Fruit fly (Drosophila melanogaster) whole organism, embryonic: Measurements from ENCODE around the gene CG46460.

Experiments used
- Asciz ChIP-seq: fragments of 200-800 bp; sonication (Bioruptor generic); optimal IDR thresholded peaks from 2 replicates; lab custom pipeline; 2017; ENCODE audit warnings: missing biosample characterization, mild to moderate bottlenecking, missing genetic modification characterization, missing genetic modification reagents
- Awh ChIP-seq: fragments of 200-800 bp; sonication (Bioruptor generic); IDR thresholded peaks from 2 replicates; pipeline ENCODE4, ENCODE4 v1.3.6; 2022; ENCODE audit warnings: missing biosample characterization, missing genetic modification characterization
- Blimp-1 ChIP-seq: fragments of 200-800 bp; sonication (Bioruptor generic); optimal IDR thresholded peaks from 3 replicates; lab custom pipeline; 2018; ENCODE audit warnings: missing biosample characterization, missing genetic modification characterization, mild to moderate bottlenecking, moderate library complexity, missing genetic modification reagents
- CG10543 ChIP-seq: fragments of 200-800 bp; sonication (Bioruptor generic); optimal IDR thresholded peaks from 3 replicates; lab custom pipeline; 2017; ENCODE audit warnings: missing biosample characterization, mild to moderate bottlenecking, missing genetic modification characterization, moderate library complexity
- CG11093 ChIP-seq: fragments of 200-800 bp; sonication (Bioruptor generic); IDR thresholded peaks from 3 replicates; pipeline ENCODE4 v1.3.6; 2022; ENCODE audit warnings: missing biosample characterization, missing genetic modification characterization
- CG11696 ChIP-seq: fragments of 200-800 bp; sonication (Bioruptor generic); IDR thresholded peaks from 2 replicates; pipeline ENCODE4 v1.3.6; 2022; ENCODE audit warnings: missing biosample characterization, missing genetic modification characterization
- CG13775 ChIP-seq: fragments of 200-800 bp; sonication (Bioruptor generic); optimal IDR thresholded peaks from 3 replicates; lab custom pipeline; 2017; ENCODE audit warnings: missing biosample characterization, mild to moderate bottlenecking, missing genetic modification characterization
- CG15696 ChIP-seq: fragments of 200-800 bp; sonication (Bioruptor generic); optimal IDR thresholded peaks from 2 replicates; lab custom pipeline; 2019; ENCODE audit warnings: missing biosample characterization, mild to moderate bottlenecking, missing genetic modification characterization, moderate library complexity
- CG17612 ChIP-seq: fragments of 200-800 bp; sonication (Bioruptor generic); IDR thresholded peaks from 2 replicates; pipeline ENCODE4 v1.3.6; 2022; ENCODE audit warnings: missing biosample characterization, missing genetic modification characterization
- CG18262 ChIP-seq: fragments of 200-800 bp; optimal IDR thresholded peaks from 3 replicates; lab custom pipeline; 2019; ENCODE audit warnings: missing biosample characterization, mild to moderate bottlenecking, missing genetic modification characterization, moderate library complexity
- CG3726 ChIP-seq: fragments of 200-800 bp; sonication (Bioruptor generic); IDR thresholded peaks from 3 replicates; pipeline ENCODE4, ENCODE4 v1.3.6; 2022; ENCODE audit warnings: missing biosample characterization, missing genetic modification characterization
- CG4424 ChIP-seq: fragments of 200-800 bp; sonication (Bioruptor generic); optimal IDR thresholded peaks from 3 replicates; lab custom pipeline; 2016; ENCODE audit warnings: missing biosample characterization, missing genetic modification characterization
- CG4707 ChIP-seq: fragments of 200-800 bp; sonication (Bioruptor generic); optimal IDR thresholded peaks from 2 replicates; lab custom pipeline; 2018; ENCODE audit warnings: missing biosample characterization, mild to moderate bottlenecking, missing genetic modification characterization, moderate library complexity
- CG7372 ChIP-seq: fragments of 200-800 bp; sonication (Bioruptor generic); IDR thresholded peaks from 2 replicates; pipeline ENCODE4 v1.3.6; 2022; ENCODE audit warnings: missing biosample characterization, missing genetic modification characterization
- CG7839 ChIP-seq: fragments of 200-800 bp; sonication (Bioruptor generic); optimal IDR thresholded peaks from 3 replicates; lab custom pipeline; 2018; ENCODE audit warnings: missing biosample characterization, mild to moderate bottlenecking, missing genetic modification characterization, moderate library complexity
- HLH3B ChIP-seq: fragments of 200-800 bp; sonication (Bioruptor generic); IDR thresholded peaks from 2 replicates; pipeline ENCODE4 v1.3.6; 2022; ENCODE audit warnings: missing biosample characterization, missing genetic modification characterization
- Hey ChIP-seq: fragments of 200-800 bp; sonication (Bioruptor generic); optimal IDR thresholded peaks from 3 replicates; lab custom pipeline; 2018; ENCODE audit warnings: missing biosample characterization, mild to moderate bottlenecking, missing genetic modification characterization
- Hmr ChIP-seq: fragments of 200-800 bp; sonication (Bioruptor generic); optimal IDR thresholded peaks from 3 replicates; lab custom pipeline; 2017; ENCODE audit warnings: mild to moderate bottlenecking, missing biosample characterization, missing genetic modification reagents, missing genetic modification characterization
- Hr39 ChIP-seq: fragments of >200 bp; optimal IDR thresholded peaks from 2 replicates; lab custom pipeline; 2017
- Mad ChIP-seq: fragments of 200-800 bp; sonication (Bioruptor generic); optimal IDR thresholded peaks from 2 replicates; lab custom pipeline; 2016; ENCODE audit warnings: missing biosample characterization, missing genetic modification characterization
- NFAT ChIP-seq: fragments of 200-800 bp; sonication (Bioruptor generic); IDR thresholded peaks from 2 replicates; pipeline ENCODE4 v1.3.6; 2022; ENCODE audit warnings: missing biosample characterization, missing genetic modification characterization
- Ssrp ChIP-seq: fragments of 200-800 bp; sonication (Bioruptor generic); optimal IDR thresholded peaks from 2 replicates; lab custom pipeline; 2018; ENCODE audit warnings: missing biosample characterization, mild to moderate bottlenecking, missing genetic modification characterization, moderate library complexity
- chif ChIP-seq, 2 experiments: fragments of 200-800 bp; sonication (Bioruptor generic); optimal IDR thresholded peaks; 3 replicates each; lab custom pipeline; 2016; ENCODE audit warnings: missing biosample characterization in 2 of 2, missing genetic modification characterization in 2 of 2
- chinmo ChIP-seq: fragments of 200-800 bp; sonication (Bioruptor generic); IDR thresholded peaks from 4 replicates; pipeline ENCODE4 v1.3.6; 2022; ENCODE audit warnings: missing biosample characterization, missing genetic modification characterization; ENCODE audit not compliant: partially characterized antibody
- ewg ChIP-seq: fragments of 200-800 bp; sonication (Bioruptor generic); optimal IDR thresholded peaks from 3 replicates; lab custom pipeline; 2017; ENCODE audit warnings: mild to moderate bottlenecking, missing biosample characterization, missing genetic modification reagents, missing genetic modification characterization
- grn ChIP-seq: fragments of 200-800 bp; sonication (Bioruptor generic); optimal IDR thresholded peaks from 3 replicates; lab custom pipeline; 2017; ENCODE audit warnings: missing biosample characterization, missing genetic modification characterization
- kni ChIP-seq: fragments of 200-800 bp; sonication (Bioruptor generic); optimal IDR thresholded peaks from 3 replicates; lab custom pipeline; 2017; ENCODE audit warnings: mild to moderate bottlenecking, missing biosample characterization, missing genetic modification reagents, missing genetic modification characterization
- lbe ChIP-seq: fragments of 200-800 bp; sonication (Bioruptor generic); optimal IDR thresholded peaks from 2 replicates; lab custom pipeline; 2016; ENCODE audit warnings: missing biosample characterization, mild to moderate bottlenecking, missing genetic modification characterization
- nerfin-2 ChIP-seq: fragments of 200-800 bp; sonication (Bioruptor generic); IDR thresholded peaks from 2 replicates; pipeline ENCODE4 v1.3.6; 2022; ENCODE audit warnings: missing biosample characterization, missing genetic modification characterization; ENCODE audit not compliant: partially characterized antibody
- oc ChIP-seq: fragments of 200-800 bp; sonication (Bioruptor generic); optimal IDR thresholded peaks from 2 replicates; lab custom pipeline; 2018; ENCODE audit warnings: missing biosample characterization, mild to moderate bottlenecking, missing genetic modification characterization, moderate library complexity
- pb ChIP-seq: fragments of 200-800 bp; sonication (Bioruptor generic); optimal IDR thresholded peaks from 3 replicates; lab custom pipeline; 2016; ENCODE audit warnings: missing biosample characterization, missing genetic modification characterization
- repo ChIP-seq: fragments of 200-800 bp; sonication (Bioruptor generic); optimal IDR thresholded peaks from 2 replicates; lab custom pipeline; 2016; ENCODE audit warnings: missing biosample characterization, missing genetic modification characterization
- sens ChIP-seq: fragments of 200-800 bp; sonication (Bioruptor generic); peaks from one replicate; lab custom pipeline; 2016; ENCODE audit warnings: missing biosample characterization, missing genetic modification characterization
- seq ChIP-seq: fragments of 200-800 bp; sonication (Bioruptor generic); IDR thresholded peaks from 2 replicates; pipeline ENCODE4 v1.3.6; 2022; ENCODE audit warnings: missing biosample characterization, missing genetic modification characterization
- stwl ChIP-seq: fragments of 200-800 bp; sonication (Bioruptor generic); optimal IDR thresholded peaks from 3 replicates; lab custom pipeline; 2018; ENCODE audit warnings: missing biosample characterization, mild to moderate bottlenecking, missing genetic modification characterization, moderate library complexity

CG46460 gene

dm6 chr3L:4269920-4270319 lies 42.8 kb upstream of the CG46460 start (continued):
- TF ChIP-seq CG10543 (GFP tag; lab: Kevin White, UChicago) (peak; percentile 24), seq (peak; percentile 62; the same call in 1 of the 2 replicates), CG15696 (peak; percentile 38), Ssrp (tag; lab: Kevin White, UChicago) (peak; percentile 72), ewg (peak; percentile 46), CG7839 (tag; lab: Kevin White, UChicago) (peak; percentile 84), Asciz (peak; percentile 72), lbe (peak; percentile 75), CG3726 (no peak), CG4707 (GFP tag; lab: Kevin White, UChicago) (peak; percentile 33), CG18262 (tag; lab: Kevin White, UChicago) (peak; percentile 85), pb (GFP tag; lab: Kevin White, UChicago) (no peak), CG7372 (peak; percentile 47; the same call in 1 of the 2 replicates)

- TF ChIP-seq kni (GFP tag; lab: Kevin White, UChicago) (peak; percentile 31), Mad (GFP tag; lab: Kevin White, UChicago) (no peak), Hmr (no peak), CG13775 (no peak), CG11093 (no peak), oc (tag; lab: Kevin White, UChicago) (peak; percentile 69), Hr39 (lab: Kevin White, UChicago) (no peak), CG17612 (no peak), Hey (tag; lab: Kevin White, UChicago) (no peak), grn (GFP tag; lab: Kevin White, UChicago) (peak; percentile 22), repo (GFP tag; lab: Kevin White, UChicago) (no peak), CG4424 (GFP tag; lab: Kevin White, UChicago) (no peak), HLH3B (no peak), chinmo (GFP tag; lab: Robert Waterston, UW) (no peak), Blimp-1 (GFP tag; lab: Kevin White, UChicago) (peak; percentile 98), chif (GFP tag; optimal IDR thresholded peaks at IDR 0.05; lab: Kevin White, UChicago) (no peak)
- TF ChIP-seq, all 482 proteins: peak for 4
These were observed 42.1 kb upstream of the CG46460 start for dm6 chr3L:4269208-4269607.

dm6 chr3L:4267403-4267802 lies 40.3 kb upstream of the CG46460 start, which contains the start of gene CG33764:
Gene CG33764, minus strand, starts transcription at chr3L:4267503.
- TF ChIP-seq ewg: no peak

dm6 chr3L:4265836-4266235 lies 38.7 kb upstream of the CG46460 start:
- TF ChIP-seq grn (GFP tag; lab: Kevin White, UChicago) (peak; percentile 1), Blimp-1 (GFP tag; lab: Kevin White, UChicago) (peak; percentile 88), stwl (tag; lab: Kevin White, UChicago) (no peak), Awh (GFP tag; lab: Robert Waterston, UW) (0 out of 2 replicates have a peak, but pooled peaks have one; percentile 54)

dm6 chr3L:4264963-4265362 lies 37.9 kb upstream of the CG46460 start:
- TF ChIP-seq NFAT (GFP tag; lab: Robert Waterston, UW) (no peak), nerfin-2 (GFP tag; lab: Robert Waterston, UW) (0 out of 2 replicates have a peak, but pooled peaks have one; percentile 21), sens (GFP tag; lab: Kevin White, UChicago) (peak; percentile 6), CG11696 (peak; percentile 69)
